Fruit fly (Drosophila melanogaster) whole organism, embryonic: ENCODE measurements around the gene firl.

Experiments
- B-H1 ChIP-seq: fragments of 200-800 bp; sonication (Bioruptor generic); IDR thresholded peaks from 3 replicates; pipeline ENCODE4 v1.3.6; 2022; ENCODE audit warnings: missing biosample characterization, missing genetic modification characterization
- Blimp-1 ChIP-seq: fragments of 200-800 bp; sonication (Bioruptor generic); optimal IDR thresholded peaks from 3 replicates; lab custom pipeline; 2018; ENCODE audit warnings: missing biosample characterization, missing genetic modification characterization, mild to moderate bottlenecking, moderate library complexity, missing genetic modification reagents
- CG10462 ChIP-seq: fragments of 200-800 bp; sonication (Bioruptor generic); optimal IDR thresholded peaks from 2 replicates; lab custom pipeline; 2016; ENCODE audit warnings: missing biosample characterization, missing genetic modification characterization
- CG10654 ChIP-seq: fragments of 200-800 bp; sonication (Bioruptor generic); optimal IDR thresholded peaks from 2 replicates; lab custom pipeline; 2016; ENCODE audit warnings: missing biosample characterization, missing genetic modification characterization
- CG11695 ChIP-seq: fragments of 200-800 bp; sonication (Bioruptor generic); IDR thresholded peaks from 3 replicates; pipeline ENCODE4 v1.3.6; 2022; ENCODE audit warnings: missing biosample characterization, missing genetic modification characterization
- CG11723 ChIP-seq: fragments of 200-800 bp; sonication (Bioruptor generic); optimal IDR thresholded peaks from 2 replicates; lab custom pipeline; 2017; ENCODE audit warnings: missing biosample characterization, mild to moderate bottlenecking, missing genetic modification characterization
- CG1603 ChIP-seq: fragments of 200-800 bp; sonication (Bioruptor generic); optimal IDR thresholded peaks from 2 replicates; lab custom pipeline; 2019; ENCODE audit warnings: missing biosample characterization, mild to moderate bottlenecking, missing genetic modification characterization, moderate library complexity
- CG16813 ChIP-seq: fragments of 200-800 bp; sonication (Bioruptor generic); IDR thresholded peaks from 3 replicates; pipeline ENCODE4 v1.3.6; 2022; ENCODE audit warnings: missing biosample characterization, missing genetic modification characterization; ENCODE audit not compliant: partially characterized antibody
- CG17186 ChIP-seq: fragments of 200-800 bp; sonication (Bioruptor generic); optimal IDR thresholded peaks from 3 replicates; lab custom pipeline; 2017; ENCODE audit warnings: missing biosample characterization, missing genetic modification reagents, missing genetic modification characterization
- CG17612 ChIP-seq: fragments of 200-800 bp; sonication (Bioruptor generic); IDR thresholded peaks from 2 replicates; pipeline ENCODE4 v1.3.6; 2022; ENCODE audit warnings: missing biosample characterization, missing genetic modification characterization
- CG17829 ChIP-seq: fragments of 200-800 bp; optimal IDR thresholded peaks from 2 replicates; lab custom pipeline; 2019; ENCODE audit warnings: missing biosample characterization, mild to moderate bottlenecking, missing genetic modification characterization, moderate library complexity
- CG2199 ChIP-seq: fragments of 200-800 bp; sonication (Bioruptor generic); IDR thresholded peaks from 3 replicates; pipeline ENCODE4 v1.3.6; 2022; ENCODE audit warnings: missing biosample characterization, missing genetic modification characterization
- CG30020 ChIP-seq: fragments of 200-800 bp; optimal IDR thresholded peaks from 2 replicates; lab custom pipeline; 2019; ENCODE audit warnings: missing biosample characterization, mild to moderate bottlenecking, missing genetic modification characterization, moderate library complexity
- CG3281 ChIP-seq: fragments of 200-800 bp; sonication (Bioruptor generic); optimal IDR thresholded peaks from 3 replicates; lab custom pipeline; 2017; ENCODE audit warnings: missing biosample characterization, mild to moderate bottlenecking, missing genetic modification characterization
- CG34224 ChIP-seq: fragments of 200-800 bp; sonication (Bioruptor generic); IDR thresholded peaks from 3 replicates; pipeline ENCODE4 v1.3.6; 2022; ENCODE audit warnings: missing biosample characterization, missing genetic modification characterization; ENCODE audit not compliant: partially characterized antibody
- CG4707 ChIP-seq: fragments of 200-800 bp; sonication (Bioruptor generic); optimal IDR thresholded peaks from 2 replicates; lab custom pipeline; 2018; ENCODE audit warnings: missing biosample characterization, mild to moderate bottlenecking, missing genetic modification characterization, moderate library complexity
- CG6272 ChIP-seq: fragments of 200-800 bp; sonication (Bioruptor generic); IDR thresholded peaks from 2 replicates; pipeline ENCODE4 v1.3.6; 2022; ENCODE audit warnings: missing biosample characterization, missing genetic modification characterization
- CG8359 ChIP-seq: fragments of 200-800 bp; sonication (Bioruptor generic); optimal IDR thresholded peaks from 2 replicates; lab custom pipeline; 2017; ENCODE audit warnings: missing biosample characterization, mild to moderate bottlenecking, missing genetic modification characterization, borderline replicate concordance
- CG8388 ChIP-seq: fragments of 200-800 bp; sonication (Bioruptor generic); optimal IDR thresholded peaks from 2 replicates; lab custom pipeline; 2019; ENCODE audit warnings: missing biosample characterization, mild to moderate bottlenecking, missing genetic modification characterization, moderate library complexity
- CG9797 ChIP-seq: fragments of 200-800 bp; sonication (Bioruptor generic); optimal IDR thresholded peaks from 3 replicates; lab custom pipeline; 2018; ENCODE audit warnings: missing biosample characterization, mild to moderate bottlenecking, missing genetic modification characterization
- D19A ChIP-seq: fragments of 200-800 bp; optimal IDR thresholded peaks from 3 replicates; lab custom pipeline; 2019; ENCODE audit warnings: missing biosample characterization, mild to moderate bottlenecking, missing genetic modification characterization, moderate library complexity
- Doc3 ChIP-seq: fragments of 200-800 bp; sonication (Bioruptor generic); IDR thresholded peaks from 3 replicates; pipeline ENCODE4 v1.3.6; 2022; ENCODE audit warnings: missing biosample characterization, missing genetic modification characterization; ENCODE audit not compliant: partially characterized antibody
- Ets65A ChIP-seq: fragments of 200-800 bp; sonication (Bioruptor generic); peaks from one replicate; lab custom pipeline; 2016; ENCODE audit warnings: missing biosample characterization, missing genetic modification characterization
- H2.0 ChIP-seq: fragments of 200-800 bp; sonication (Bioruptor generic); IDR thresholded peaks from 2 replicates; pipeline ENCODE4 v1.3.6; 2022; ENCODE audit warnings: missing biosample characterization, missing genetic modification characterization
- HmgZ ChIP-seq: fragments of 200-800 bp; sonication (Bioruptor generic); optimal IDR thresholded peaks from 2 replicates; lab custom pipeline; 2018; ENCODE audit warnings: missing biosample characterization, mild to moderate bottlenecking, missing genetic modification characterization
- Hr51 ChIP-seq, 2 experiments: fragments of 200-800 bp; sonication (Bioruptor generic); optimal IDR thresholded peaks; 2 replicates in 1 of 2; 3 replicates in 1 of 2; lab custom pipeline; 2016 to 2018; ENCODE audit warnings: missing biosample characterization in 2 of 2, missing genetic modification characterization in 2 of 2, mild to moderate bottlenecking in 1 of 2, moderate library complexity in 1 of 2
- MTF-1 ChIP-seq: fragments of 200-800 bp; sonication (Bioruptor generic); optimal IDR thresholded peaks from 2 replicates; lab custom pipeline; 2018; ENCODE audit warnings: missing biosample characterization, mild to moderate bottlenecking, missing genetic modification characterization, borderline replicate concordance
- Mad ChIP-seq: fragments of 200-800 bp; sonication (Bioruptor generic); optimal IDR thresholded peaks from 2 replicates; lab custom pipeline; 2016; ENCODE audit warnings: missing biosample characterization, missing genetic modification characterization
- NC2β ChIP-seq: fragments of 200-800 bp; sonication (Bioruptor generic); optimal IDR thresholded peaks from 2 replicates; lab custom pipeline; 2016; ENCODE audit warnings: missing biosample characterization, missing genetic modification characterization
- Sin3A ChIP-seq: fragments of >200 bp; optimal IDR thresholded peaks from 2 replicates; lab custom pipeline; 2018
- Sry-β ChIP-seq: fragments of 200-800 bp; sonication (Bioruptor generic); optimal IDR thresholded peaks from 2 replicates; lab custom pipeline; 2018; ENCODE audit warnings: missing biosample characterization, mild to moderate bottlenecking, missing genetic modification characterization, moderate library complexity
- Usf ChIP-seq: fragments of 200-800 bp; sonication (Bioruptor generic); optimal IDR thresholded peaks from 2 replicates; lab custom pipeline; 2017; ENCODE audit warnings: missing genotype, missing biosample characterization, missing genetic modification characterization
- al ChIP-seq: fragments of 200-800 bp; sonication (Bioruptor generic); IDR thresholded peaks from 2 replicates; pipeline ENCODE4 v1.3.6; 2022; ENCODE audit warnings: missing biosample characterization, missing genetic modification characterization
- ash1 ChIP-seq: fragments of 200-800 bp; sonication (Bioruptor generic); optimal IDR thresholded peaks from 2 replicates; lab custom pipeline; 2018; ENCODE audit warnings: missing biosample characterization, mild to moderate bottlenecking, missing genetic modification characterization
- caup ChIP-seq: fragments of 200-800 bp; sonication (Bioruptor generic); optimal IDR thresholded peaks from 3 replicates; lab custom pipeline; 2017; ENCODE audit warnings: missing biosample characterization, mild to moderate bottlenecking, missing genetic modification characterization, moderate library complexity; ENCODE audit not compliant: severe bottlenecking
- disco-r ChIP-seq: fragments of 200-800 bp; sonication (Bioruptor generic); optimal IDR thresholded peaks from 2 replicates; lab custom pipeline; 2016; ENCODE audit warnings: missing biosample characterization, missing genetic modification characterization
- fd102C ChIP-seq: fragments of 200-800 bp; sonication (Bioruptor generic); optimal IDR thresholded peaks from 2 replicates; lab custom pipeline; 2018; ENCODE audit warnings: missing biosample characterization, mild to moderate bottlenecking, missing genetic modification characterization, moderate library complexity
- grau ChIP-seq: fragments of 200-800 bp; optimal IDR thresholded peaks from 3 replicates; lab custom pipeline; 2019; ENCODE audit warnings: missing biosample characterization, mild to moderate bottlenecking, missing genetic modification characterization, moderate library complexity
- klu ChIP-seq: fragments of 200-800 bp; sonication (Bioruptor generic); IDR thresholded peaks from 2 replicates; pipeline ENCODE4 v1.3.6; 2022; ENCODE audit warnings: missing biosample characterization, missing genetic modification characterization
- lilli ChIP-seq: fragments of 200-800 bp; sonication (Bioruptor generic); optimal IDR thresholded peaks from 3 replicates; lab custom pipeline; 2016; ENCODE audit warnings: missing biosample characterization, missing genetic modification characterization
- org-1 ChIP-seq: fragments of 200-800 bp; sonication (Bioruptor generic); optimal IDR thresholded peaks from 2 replicates; lab custom pipeline; 2017; ENCODE audit warnings: missing biosample characterization, missing genetic modification characterization
- pfk ChIP-seq: fragments of 200-800 bp; sonication (Bioruptor generic); optimal IDR thresholded peaks from 2 replicates; lab custom pipeline; 2018; ENCODE audit warnings: missing biosample characterization, mild to moderate bottlenecking, missing genetic modification characterization, moderate library complexity
- prd ChIP-seq, 3 experiments: fragments of >200 bp in 2 of 3; fragments of 200-800 bp in 1 of 3; sonication (Bioruptor generic) in 1 of 3; optimal IDR thresholded peaks in 2 of 3; IDR thresholded peaks in 1 of 3; 2 replicates in 2 of 3; 3 replicates in 1 of 3; pipeline versions ENCODE4 v1.3.6 to Lab custom; 2017 to 2022; ENCODE audit warnings: missing biosample characterization in 1 of 3, missing genetic modification characterization in 1 of 3
- ranshi ChIP-seq: fragments of 200-800 bp; sonication (Bioruptor generic); IDR thresholded peaks from 2 replicates; pipeline ENCODE4 v1.3.6; 2022; ENCODE audit warnings: missing biosample characterization, missing genetic modification characterization
- salm ChIP-seq: fragments of 200-800 bp; sonication (Bioruptor generic); optimal IDR thresholded peaks from 2 replicates; lab custom pipeline; 2018; ENCODE audit warnings: missing biosample characterization, mild to moderate bottlenecking, missing genetic modification characterization
- scrt ChIP-seq: fragments of 200-800 bp; sonication (Bioruptor generic); optimal IDR thresholded peaks from 2 replicates; lab custom pipeline; 2018; ENCODE audit warnings: missing biosample characterization, mild to moderate bottlenecking, missing genetic modification characterization, moderate library complexity
- wek ChIP-seq: fragments of 200-800 bp; sonication (Bioruptor generic); optimal IDR thresholded peaks from 3 replicates; lab custom pipeline; 2018; ENCODE audit warnings: missing biosample characterization, mild to moderate bottlenecking, missing genetic modification characterization, moderate library complexity
- zen ChIP-seq: fragments of 200-800 bp; sonication (Bioruptor generic); optimal IDR thresholded peaks from 3 replicates; lab custom pipeline; 2018; ENCODE audit warnings: missing biosample characterization, mild to moderate bottlenecking, missing genetic modification characterization, moderate library complexity

Gene firl

dm6 chr2L:12044613-12045350, 21.8 kb downstream of the firl start, which contains the start of gene CG6785 (continued):
- peak; percentile 74 for TF ChIP-seq scrt (GFP tag; lab: Kevin White, UChicago)
- peak; percentile 66 for TF ChIP-seq CG17186 (GFP tag; lab: Kevin White, UChicago)
- TF ChIP-seq NC2β, result peak; percentile 91
- peak; percentile 67; the same call in 1 of the 2 replicates for TF ChIP-seq ranshi
- peak; percentile 71 for TF ChIP-seq CG11695 (GFP tag; lab: Robert Waterston, UW)
- peak; percentile 83 for TF ChIP-seq CG1603 (tag; lab: Kevin White, UChicago)
- peak; percentile 67 for TF ChIP-seq D19A
- TF ChIP-seq CG16813 (GFP tag; lab: Robert Waterston, UW), result no peak
- no peak for TF ChIP-seq Doc3 (GFP tag; lab: Robert Waterston, UW)
- peak; percentile 57 for TF ChIP-seq CG8359
- peak; percentile 92 for TF ChIP-seq MTF-1
- TF ChIP-seq H2.0 (GFP tag; lab: Robert Waterston, UW), result no peak
- peak; percentile 73 for TF ChIP-seq pfk (GFP tag; lab: Kevin White, UChicago)
- no peak for TF ChIP-seq CG6272 (GFP tag; lab: Robert Waterston, UW)
- no peak for TF ChIP-seq Usf (GFP tag; lab: Kevin White, UChicago)
- peak; percentile 26; the same call in 1 of the 3 replicates for TF ChIP-seq CG34224 (GFP tag; lab: Robert Waterston, UW)
- no peak; the same call in 2 of the 3 replicates for TF ChIP-seq B-H1 (GFP tag; lab: Robert Waterston, UW)
- TF ChIP-seq CG30020 (tag; lab: Kevin White, UChicago), result peak; percentile 24
- peak; percentile 72 for TF ChIP-seq CG8388 (GFP tag; lab: Kevin White, UChicago)
- no peak for TF ChIP-seq CG2199 (GFP tag; lab: Robert Waterston, UW)
- TF ChIP-seq klu (GFP tag; lab: Robert Waterston, UW), result no peak
- TF ChIP-seq salm (tag; lab: Kevin White, UChicago), result peak; percentile 86
- peak; percentile 70 for TF ChIP-seq fd102C (GFP tag; lab: Kevin White, UChicago)
- peak; percentile 72 for TF ChIP-seq CG10654
- TF ChIP-seq CG11723 (GFP tag; lab: Kevin White, UChicago), result peak; percentile 83
- TF ChIP-seq al (GFP tag; lab: Robert Waterston, UW), result no peak
- TF ChIP-seq CG4707, result peak; percentile 95
- peak; percentile 70 for TF ChIP-seq Mad
- TF ChIP-seq Ets65A (GFP tag; lab: Kevin White, UChicago), result no peak
- TF ChIP-seq caup, result peak; percentile 90
- TF ChIP-seq Blimp-1 (GFP tag; lab: Kevin White, UChicago), result peak; percentile 72
- peak; percentile 78 for TF ChIP-seq ash1
- peak; percentile 70 for TF ChIP-seq CG10462
- TF ChIP-seq CG9797 (GFP tag; lab: Kevin White, UChicago), result no peak
- TF ChIP-seq Hr51 (GFP tag; optimal IDR thresholded peaks at IDR 0.05; lab: Kevin White, UChicago), result peak; percentile 70
- no peak for TF ChIP-seq Sin3A (lab: Kevin White, UChicago)
- peak; percentile 81 for TF ChIP-seq HmgZ
- peak; percentile 56 for TF ChIP-seq lilli (GFP tag; lab: Kevin White, UChicago)
- TF ChIP-seq zen, result peak; percentile 9
- peak; percentile 87 for TF ChIP-seq disco-r (GFP tag; lab: Kevin White, UChicago)
- no peak for TF ChIP-seq prd (optimal IDR thresholded peaks at IDR 0.05; lab: Kevin White, UChicago)
- TF ChIP-seq prd (GFP tag; IDR thresholded peaks at IDR 0.05; lab: Robert Waterston, UW), result peak; percentile 55; the same call in 2 of the 3 replicates
- TF ChIP-seq CG17829 (tag; lab: Kevin White, UChicago), result peak; percentile 29
- TF ChIP-seq wek (GFP tag; lab: Kevin White, UChicago), result peak; percentile 97
- TF ChIP-seq CG3281 (GFP tag; lab: Kevin White, UChicago), result peak; percentile 76
- TF ChIP-seq grau, result peak; percentile 62
- no peak for TF ChIP-seq CG17612 (GFP tag; lab: Robert Waterston, UW)
- TF ChIP-seq org-1, result peak; percentile 90
- peak; percentile 66 for TF ChIP-seq Sry-β
